Worm (Caenorhabditis elegans) whole organism, L4 larva: ENCODE data around the gene ric-4.

Experiments
- D1046.2 ChIP-seq: fragments of 200-800 bp; sonication (Bioruptor generic); IDR thresholded peaks from 2 replicates; pipeline ENCODE4 v1.3.6; 2022; ENCODE audit warnings: missing genetic modification characterization, missing compliant biosample characterization
- F26F4.8 ChIP-seq: fragments of 200-800 bp; sonication (Bioruptor generic); conservative IDR thresholded peaks from 2 replicates; pipeline ENCODE4 v1.3.6; 2022; ENCODE audit warnings: missing genetic modification characterization, missing compliant biosample characterization
- F37D6.2 ChIP-seq: sonication (generic microtip); optimal IDR thresholded peaks from 2 replicates; lab custom pipeline; 2016; ENCODE audit warnings: mild to moderate bottlenecking, missing genetic modification characterization, missing compliant biosample characterization
- F44E2.7 ChIP-seq: fragments of 200-800 bp; sonication (Bioruptor generic); IDR thresholded peaks from 2 replicates; pipeline ENCODE4 v2.1.2; 2022; ENCODE audit warnings: missing genetic modification characterization, missing compliant biosample characterization
- F49E8.2 ChIP-seq: sonication (generic microtip); optimal IDR thresholded peaks from 2 replicates; lab custom pipeline; 2016; ENCODE audit warnings: missing compliant biosample characterization, mild to moderate bottlenecking, missing genetic modification characterization, borderline replicate concordance
- T26A8.4 ChIP-seq: fragments of 200-800 bp; sonication (Bioruptor generic); IDR thresholded peaks from 2 replicates; pipeline ENCODE4 v1.3.6; 2022; ENCODE audit warnings: missing genetic modification characterization, missing compliant biosample characterization
- Y105C5A.15 ChIP-seq: fragments of 200-800 bp; sonication (Bioruptor generic); IDR thresholded peaks from 2 replicates; pipeline ENCODE4 v1.3.6; 2022; ENCODE audit warnings: missing genetic modification characterization, missing compliant biosample characterization
- Y48G9A.11 ChIP-seq: fragments of 200-800 bp; sonication (Bioruptor generic); IDR thresholded peaks from 2 replicates; pipeline ENCODE4 v1.3.6; 2022; ENCODE audit warnings: missing genetic modification reagents, missing genetic modification characterization, missing compliant biosample characterization
- Y5F2A.4 ChIP-seq: fragments of 200-800 bp; sonication (Bioruptor generic); optimal IDR thresholded peaks from 2 replicates; lab custom pipeline; 2018; ENCODE audit warnings: mild to moderate bottlenecking, missing genetic modification characterization, missing compliant biosample characterization
- Y75B8A.6 ChIP-seq: fragments of 200-800 bp; sonication (Bioruptor generic); IDR thresholded peaks from 2 replicates; pipeline ENCODE4 v1.3.6; 2022; ENCODE audit warnings: missing genetic modification reagents, missing genetic modification characterization, missing compliant biosample characterization
- ZK546.5 ChIP-seq, 2 experiments: sonication (generic microtip); optimal IDR thresholded peaks; 2 replicates each; lab custom pipeline; 2017; ENCODE audit warnings: missing biosample characterization in 2 of 2, missing genetic modification characterization in 2 of 2
- aha-1 ChIP-seq: fragments of 150-350 bp; peaks from one replicate; lab custom pipeline; 2014; ENCODE audit warnings: missing biosample characterization, missing genetic modification characterization
- ama-1 ChIP-seq: fragments of 150-350 bp; optimal IDR thresholded peaks from 2 replicates; lab custom pipeline; 2014; ENCODE audit warnings: inconsistent platforms, mixed read lengths
- attf-4 ChIP-seq: sonication (generic microtip); optimal IDR thresholded peaks from 3 replicates; lab custom pipeline; 2017; ENCODE audit warnings: missing biosample characterization, missing genetic modification characterization
- ceh-28 ChIP-seq: fragments of 150-350 bp; optimal IDR thresholded peaks from 2 replicates; lab custom pipeline; 2014; ENCODE audit warnings: missing biosample characterization, missing genetic modification reagents, missing genetic modification characterization
- ceh-82 ChIP-seq: sonication (generic microtip); optimal IDR thresholded peaks from 2 replicates; lab custom pipeline; 2017; ENCODE audit warnings: missing biosample characterization, missing genetic modification characterization
- cey-2 ChIP-seq: sonication (generic microtip); optimal IDR thresholded peaks from 3 replicates; lab custom pipeline; 2017; ENCODE audit warnings: missing genetic modification characterization, mild to moderate bottlenecking, missing compliant biosample characterization, antibody characterized with exemption, borderline replicate concordance; ENCODE audit not compliant: insufficient read depth
- dmd-6 ChIP-seq: fragments of 200-800 bp; sonication (Bioruptor generic); IDR thresholded peaks from 2 replicates; pipeline ENCODE4 v1.3.6; 2022; ENCODE audit warnings: missing genetic modification reagents, missing genetic modification characterization, missing compliant biosample characterization
- hlh-11 ChIP-seq: fragments of 200-800 bp; sonication (Bioruptor generic); optimal IDR thresholded peaks from 2 replicates; lab custom pipeline; 2018; ENCODE audit warnings: mild to moderate bottlenecking, missing genetic modification characterization, missing compliant biosample characterization
- lim-7 ChIP-seq: fragments of 200-800 bp; sonication (Bioruptor generic); IDR thresholded peaks from 2 replicates; pipeline ENCODE4 v1.3.6; 2022; ENCODE audit warnings: missing genetic modification characterization, missing compliant biosample characterization
- lin-1 ChIP-seq: fragments of 200-800 bp; sonication (Bioruptor generic); IDR thresholded peaks from 2 replicates; pipeline ENCODE4 v1.3.6; 2022; ENCODE audit warnings: missing genetic modification reagents, missing genetic modification characterization, missing compliant biosample characterization
- lin-13 ChIP-seq: fragments of 150-350 bp; optimal IDR thresholded peaks from 2 replicates; lab custom pipeline; 2014; ENCODE audit warnings: missing biosample characterization, missing genetic modification reagents, missing genetic modification characterization
- lin-15B ChIP-seq: fragments of 150-350 bp; sonication (generic microtip); optimal IDR thresholded peaks from 3 replicates; lab custom pipeline; 2014; ENCODE audit warnings: missing biosample characterization, missing genetic modification characterization
- lin-38 ChIP-seq: fragments of 200-800 bp; sonication (Bioruptor generic); IDR thresholded peaks from 2 replicates; pipeline ENCODE4 v1.3.6; 2022; ENCODE audit warnings: missing genetic modification reagents, missing genetic modification characterization, missing compliant biosample characterization
- lsy-2 ChIP-seq, 2 experiments: fragments of 150-350 bp in 1 of 2; sonication (generic microtip) in 1 of 2; optimal IDR thresholded peaks; 2 replicates each; lab custom pipeline; 2014 to 2017; ENCODE audit warnings: missing biosample characterization in 2 of 2, missing genetic modification characterization in 2 of 2
- mdt-29 ChIP-seq: fragments of 200-800 bp; sonication (Bioruptor generic); IDR thresholded peaks from 2 replicates; pipeline ENCODE4 v1.3.6; 2022; ENCODE audit warnings: missing genetic modification reagents, missing genetic modification characterization, missing compliant biosample characterization
- mep-1 ChIP-seq: fragments of 150-350 bp; sonication (generic microtip); optimal IDR thresholded peaks from 3 replicates; lab custom pipeline; 2014; ENCODE audit warnings: missing biosample characterization, missing genetic modification characterization
- mes-2 ChIP-seq: sonication (generic microtip); optimal IDR thresholded peaks from 2 replicates; lab custom pipeline; 2016; ENCODE audit warnings: missing genotype, mild to moderate bottlenecking, missing genetic modification characterization, missing compliant biosample characterization; ENCODE audit not compliant: poor library complexity, severe bottlenecking
- mxl-3 ChIP-seq: fragments of 200-800 bp; sonication (Bioruptor generic); optimal IDR thresholded peaks from 2 replicates; lab custom pipeline; 2018; ENCODE audit warnings: mild to moderate bottlenecking, missing genetic modification characterization, missing compliant biosample characterization
- nhr-111 ChIP-seq: fragments of 200-800 bp; sonication (Bioruptor generic); optimal IDR thresholded peaks from 2 replicates; lab custom pipeline; 2018; ENCODE audit warnings: mild to moderate bottlenecking, missing genetic modification characterization, missing compliant biosample characterization
- nhr-28 ChIP-seq: fragments of 150-350 bp; optimal IDR thresholded peaks from 2 replicates; lab custom pipeline; 2014; ENCODE audit warnings: missing biosample characterization, missing genetic modification characterization
- nhr-42 ChIP-seq: fragments of 200-800 bp; sonication (Bioruptor generic); IDR thresholded peaks from 2 replicates; pipeline ENCODE4 v1.3.6; 2022; ENCODE audit warnings: missing genetic modification characterization, missing compliant biosample characterization
- nhr-76 ChIP-seq: fragments of 150-350 bp; optimal IDR thresholded peaks from 2 replicates; lab custom pipeline; 2014; ENCODE audit warnings: missing biosample characterization, missing genetic modification characterization
- pqm-1 ChIP-seq: sonication (generic microtip); optimal IDR thresholded peaks from 2 replicates; lab custom pipeline; 2017; ENCODE audit warnings: missing biosample characterization, missing genetic modification characterization
- snpc-1.2 ChIP-seq: fragments of 200-800 bp; sonication (Bioruptor generic); IDR thresholded peaks from 2 replicates; pipeline ENCODE4 v1.3.6; 2022; ENCODE audit warnings: missing genetic modification reagents, missing genetic modification characterization, missing compliant biosample characterization
- snpc-4 ChIP-seq: fragments of 150-350 bp; optimal IDR thresholded peaks from 2 replicates; lab custom pipeline; 2014; ENCODE audit warnings: missing biosample characterization, missing genetic modification characterization
- tra-1 ChIP-seq: fragments of 200-800 bp; sonication (Bioruptor generic); IDR thresholded peaks from 2 replicates; pipeline ENCODE4 v1.3.6; 2022; ENCODE audit warnings: missing genetic modification reagents, missing genetic modification characterization, missing compliant biosample characterization
- unc-130 ChIP-seq: sonication (generic microtip); optimal IDR thresholded peaks from 2 replicates; lab custom pipeline; 2016; ENCODE audit warnings: missing genetic modification reagents, missing genetic modification characterization, missing compliant biosample characterization
- unc-62 ChIP-seq, 3 experiments: fragments of 150-350 bp in 1 of 3; sonication (generic microtip); optimal IDR thresholded peaks in 2 of 3; peaks in 1 of 3; 1 replicate in 1 of 3; 2 replicates in 2 of 3; lab custom pipeline; 2014 to 2017; ENCODE audit warnings: missing biosample characterization in 3 of 3, missing genetic modification characterization in 3 of 3, missing genetic modification reagents in 3 of 3, missing genotype in 1 of 3
- vab-7 ChIP-seq: fragments of 200-800 bp; sonication (Bioruptor generic); IDR thresholded peaks from 2 replicates; pipeline ENCODE4 v1.3.6; 2022; ENCODE audit warnings: missing genetic modification reagents, missing genetic modification characterization, missing compliant biosample characterization
- zag-1 ChIP-seq: fragments of 150-350 bp; optimal IDR thresholded peaks from 2 replicates; lab custom pipeline; 2014; ENCODE audit warnings: missing biosample characterization, missing genetic modification characterization
- zfp-2 ChIP-seq: sonication (generic microtip); optimal IDR thresholded peaks from 2 replicates; lab custom pipeline; 2016; ENCODE audit warnings: mild to moderate bottlenecking, missing genetic modification characterization, missing compliant biosample characterization
- zfp-3 ChIP-seq: fragments of 200-800 bp; sonication (Bioruptor generic); conservative IDR thresholded peaks from 2 replicates; pipeline ENCODE4 v1.3.6; 2022; ENCODE audit warnings: missing genetic modification reagents, missing genetic modification characterization, missing compliant biosample characterization
- zip-2 ChIP-seq: fragments of 150-350 bp; optimal IDR thresholded peaks from 2 replicates; lab custom pipeline; 2014; ENCODE audit warnings: missing biosample characterization, missing genetic modification characterization
- ztf-11 ChIP-seq: fragments of 150-350 bp; optimal IDR thresholded peaks from 2 replicates; lab custom pipeline; 2014; ENCODE audit warnings: missing biosample characterization, missing genetic modification characterization

Gene ric-4

DNA sequence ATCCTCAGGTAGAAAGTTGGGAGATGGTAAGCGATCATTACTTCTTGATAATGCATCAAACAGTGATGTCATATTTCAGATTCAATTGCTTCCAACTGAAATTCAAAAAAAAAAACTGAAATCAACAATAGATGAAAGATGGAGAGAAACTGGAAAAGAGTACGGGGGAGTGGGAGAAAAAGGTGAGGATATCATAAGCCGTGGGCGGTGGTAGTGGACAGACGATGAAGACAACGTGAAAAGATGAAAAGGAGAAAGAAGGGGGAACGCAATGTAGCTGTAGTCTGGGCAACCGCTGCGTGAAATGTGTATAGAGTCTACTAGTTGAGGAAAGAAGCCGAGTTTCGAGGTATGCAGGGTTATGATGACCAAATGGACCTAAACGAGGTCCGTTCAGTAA, 37.2 kb upstream of the ric-4 start, which contains the start of gene che-12:
Gene che-12, minus strand, starts transcription at position 101 of the 400 bp plus-strand sequence.
- TF ChIP-seq ceh-28 (tag; lab: Kevin White, UChicago) (no peak), nhr-111 (no peak), attf-4 (tag; lab: Kevin White, UChicago) (no peak), zfp-2 (no peak), aha-1 (tag; lab: Kevin White, UChicago) (no peak), lim-7 (no peak), T26A8.4 (GFP tag; lab: Robert Waterston, UW) (no peak), ceh-82 (tag; lab: Kevin White, UChicago) (no peak)

DNA sequence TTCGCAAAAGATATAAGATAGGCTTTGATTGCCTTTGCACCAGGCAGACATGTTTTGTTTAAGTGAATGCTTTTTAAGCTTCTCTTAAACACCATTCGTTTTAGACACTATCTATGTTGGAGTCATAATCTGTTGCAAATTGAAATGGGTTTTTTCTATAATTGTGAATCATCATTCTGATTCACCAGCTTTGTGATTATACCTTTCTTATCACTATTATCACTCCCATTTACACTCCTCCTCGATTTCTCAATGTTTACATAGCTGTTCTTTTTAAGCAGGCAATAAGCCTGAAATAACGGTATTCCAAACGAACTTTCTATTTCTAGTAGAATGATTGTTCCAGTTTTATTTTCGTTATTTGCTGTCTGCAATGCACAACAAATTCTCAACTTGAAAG, 27.0 kb upstream of the ric-4 start, which contains the start of gene B0024.4:
Gene B0024.4, plus strand, starts transcription at position 301 of the 400 bp plus-strand sequence.
- TF ChIP-seq ama-1 (no peak), nhr-42 (GFP tag; lab: Robert Waterston, UW) (no peak), pqm-1 (tag; lab: Kevin White, UChicago) (peak; percentile 15), ceh-28 (tag; lab: Kevin White, UChicago) (no peak), F26F4.8 (GFP tag; lab: Robert Waterston, UW) (no peak), F44E2.7 (GFP tag; lab: Robert Waterston, UW) (no peak), unc-62 (GFP tag; optimal IDR thresholded peaks at IDR 0.05 in 1 of 2; lab: Kevin White, UChicago) (peak in 1 of 2 experiments; percentile 20), unc-62 (tag; optimal IDR thresholded peaks at IDR 0.05; lab: Kevin White, UChicago) (no peak), mes-2 (no peak), nhr-28 (tag; lab: Kevin White, UChicago) (no peak), D1046.2 (no peak)

DNA sequence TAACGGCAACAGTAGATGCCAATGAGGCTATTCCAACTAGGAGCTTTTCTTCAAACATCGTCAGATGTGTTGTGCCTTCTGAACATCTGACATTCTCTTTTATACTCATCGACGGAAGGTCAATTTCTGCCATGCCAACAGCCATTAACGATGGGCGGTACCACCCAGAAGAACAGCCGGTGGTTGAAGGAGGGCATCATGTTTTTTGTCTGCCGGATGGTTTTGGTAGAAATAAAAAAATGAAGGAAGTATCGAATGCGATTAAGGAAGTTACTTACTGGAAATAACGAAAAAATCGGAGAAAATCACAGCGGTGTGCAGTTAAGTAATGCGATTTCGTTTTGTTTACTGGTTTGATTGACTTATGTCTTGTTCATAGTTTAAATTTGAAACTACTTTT, 24.4 kb upstream of the ric-4 start, which contains the start of gene col-150:
Gene col-150, minus strand, starts transcription at position 101 of the 400 bp plus-strand sequence.
- TF ChIP-seq nhr-76 (tag; lab: Kevin White, UChicago): no peak
- no peak for TF ChIP-seq Y5F2A.4
- TF ChIP-seq lim-7: no peak
- TF ChIP-seq ama-1: no peak
- TF ChIP-seq lin-15B (tag; lab: Kevin White, UChicago): no peak
- no peak for TF ChIP-seq lin-1
- no peak for TF ChIP-seq dmd-6 (GFP tag; lab: Robert Waterston, UW)
- TF ChIP-seq zag-1 (tag; lab: Kevin White, UChicago): no peak
- no peak for TF ChIP-seq F37D6.2
- no peak for TF ChIP-seq lin-13 (GFP tag; lab: Kevin White, UChicago)
- TF ChIP-seq ztf-11: no peak
- no peak for TF ChIP-seq zip-2 (tag; lab: Kevin White, UChicago)
- no peak for TF ChIP-seq mep-1 (tag; lab: Kevin White, UChicago)
- TF ChIP-seq snpc-1.2 (GFP tag; lab: Robert Waterston, UW): no peak
- TF ChIP-seq T26A8.4 (GFP tag; lab: Robert Waterston, UW): no peak
- no peak for TF ChIP-seq Y75B8A.6 (GFP tag; lab: Robert Waterston, UW)
- TF ChIP-seq lsy-2 (tag; optimal IDR thresholded peaks at IDR 0.05; lab: Kevin White, UChicago): no peak

DNA sequence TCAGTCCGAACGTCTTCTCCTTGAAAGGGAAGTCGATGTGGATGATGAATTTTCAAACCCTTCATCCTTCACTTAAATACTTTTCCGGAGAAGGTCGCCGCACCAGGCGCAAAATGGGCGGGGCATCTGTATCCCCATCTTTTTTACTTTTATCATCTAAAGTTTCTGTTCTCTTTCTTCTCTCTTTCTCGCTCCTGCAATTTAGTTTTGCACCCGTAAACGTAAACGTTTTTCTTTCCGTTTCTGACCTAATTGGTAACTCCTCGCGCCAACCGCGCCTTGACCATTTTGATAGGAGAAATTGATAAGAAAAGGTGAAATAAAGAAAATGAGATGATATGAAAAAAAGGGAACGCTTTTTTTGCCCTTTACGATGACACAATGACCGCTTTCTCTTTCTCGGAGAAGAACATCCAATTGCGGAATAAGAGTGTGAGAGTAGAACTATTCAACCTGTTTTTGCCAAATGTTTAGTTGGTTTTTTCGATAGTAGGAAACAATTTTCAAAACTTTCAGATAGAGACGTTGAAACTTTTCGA, 22.8 kb upstream of the ric-4 start, which contains the start of gene col-149:
Gene col-149, minus strand, starts transcription at position 51 of the 539 bp plus-strand sequence.
- TF ChIP-seq hlh-11: peak; percentile 51
- TF ChIP-seq pqm-1 (tag; lab: Kevin White, UChicago): peak; percentile 66
- TF ChIP-seq cey-2 (tag; lab: Kevin White, UChicago): peak; percentile 3
- TF ChIP-seq lin-38 (GFP tag; lab: Robert Waterston, UW): no peak
- no peak; the same call in 1 of the 2 replicates for TF ChIP-seq dmd-6 (GFP tag; lab: Robert Waterston, UW)
- TF ChIP-seq unc-130 (GFP tag; lab: Kevin White, UChicago): no peak
- no peak for TF ChIP-seq Y48G9A.11 (GFP tag; lab: Robert Waterston, UW)
- peak; percentile 59 for TF ChIP-seq mxl-3 (GFP tag; lab: Kevin White, UChicago)
- TF ChIP-seq snpc-4 (tag; lab: Kevin White, UChicago): no peak
- no peak for TF ChIP-seq vab-7 (GFP tag; lab: Robert Waterston, UW)
- no peak for TF ChIP-seq mes-2
- TF ChIP-seq nhr-111: no peak
- peak; percentile 81 for TF ChIP-seq nhr-28 (tag; lab: Kevin White, UChicago)
- TF ChIP-seq aha-1 (tag; lab: Kevin White, UChicago): peak; percentile 26
- no peak for TF ChIP-seq F26F4.8 (GFP tag; lab: Robert Waterston, UW)
- TF ChIP-seq zfp-3 (GFP tag; lab: Robert Waterston, UW): no peak
- no peak for TF ChIP-seq lin-15B (tag; lab: Kevin White, UChicago)
- no peak for TF ChIP-seq ZK546.5 (tag; optimal IDR thresholded peaks at IDR 0.05; lab: Kevin White, UChicago)
- TF ChIP-seq Y105C5A.15 (GFP tag; lab: Robert Waterston, UW): no peak
- peak in 1 of 2 experiments; percentile 62 for TF ChIP-seq unc-62 (GFP tag; optimal IDR thresholded peaks at IDR 0.05 in 1 of 2; lab: Kevin White, UChicago)
- no peak for TF ChIP-seq unc-62 (tag; optimal IDR thresholded peaks at IDR 0.05; lab: Kevin White, UChicago)
- TF ChIP-seq tra-1: no peak
- TF ChIP-seq mdt-29 (GFP tag; lab: Robert Waterston, UW): no peak
- no peak for TF ChIP-seq F49E8.2 (tag; lab: Kevin White, UChicago)
